Worm (Caenorhabditis elegans): ENCODE results near the gene C05C9.3.

C05C9.3 gene

ce11 chrX:11125520-11125919 is 27.1 kb downstream of the C05C9.3 start, which contains the start of gene alr-1:
Gene alr-1 (minus strand): TSS chrX:11125620.
- TF ChIP-seq fos-1 (tag; optimal IDR thresholded peaks at IDR 0.05) (no peak), skn-1 (tag; optimal IDR thresholded peaks at IDR 0.05) (no peak), rbr-2 (tag; optimal IDR thresholded peaks at IDR 0.05) (no peak), gei-8 (GFP tag; optimal IDR thresholded peaks at IDR 0.05) (no peak), fkh-10 (GFP tag; optimal IDR thresholded peaks at IDR 0.05) (no peak), nhr-28 (tag; optimal IDR thresholded peaks at IDR 0.05) (no peak), unc-62 (GFP tag; optimal IDR thresholded peaks at IDR 0.05 in 1 of 2) (no peak), unc-62 (tag; optimal IDR thresholded peaks at IDR 0.05) (no peak), arid-1 (GFP tag; conservative IDR thresholded peaks at IDR 0.05) (no peak), nhr-6 (tag; optimal IDR thresholded peaks at IDR 0.05) (no peak), cey-2 (tag; optimal IDR thresholded peaks at IDR 0.05; ENCODE audit: borderline replicate concordance, insufficient read depth) (no peak), F26F4.8 (GFP tag; conservative IDR thresholded peaks at IDR 0.05) (no peak), saeg-2 (GFP tag; IDR thresholded peaks at IDR 0.05) (no peak), lin-1 (GFP tag; IDR thresholded peaks at IDR 0.05) (no peak), snpc-1.2 (GFP tag; IDR thresholded peaks at IDR 0.05) (no peak), dve-1 (tag; optimal IDR thresholded peaks at IDR 0.05; ENCODE audit: insufficient read depth) (no peak)

DNA sequence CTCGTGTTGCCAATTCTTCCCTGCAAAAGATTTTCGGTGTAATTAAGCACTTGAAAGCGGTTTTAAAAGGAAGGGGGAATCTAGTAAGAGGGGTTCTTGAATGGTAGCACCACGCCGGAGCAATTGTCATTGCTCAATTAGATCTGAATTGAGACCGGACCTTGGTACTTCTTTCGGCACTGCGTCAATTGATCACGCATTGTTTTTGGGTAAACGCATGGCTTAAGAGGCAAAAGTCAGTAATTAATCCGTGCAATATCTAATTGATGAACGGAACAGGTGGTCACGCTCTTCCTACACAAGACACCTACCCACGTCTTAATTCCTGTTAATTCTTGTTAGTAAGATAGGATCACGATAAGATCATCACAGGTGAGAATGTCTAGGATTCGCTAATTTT is 28.6 kb downstream of the C05C9.3 start:
- no peak for TF ChIP-seq lin-38 (GFP tag; IDR thresholded peaks at IDR 0.05)
- TF ChIP-seq zfp-2 (tag; optimal IDR thresholded peaks at IDR 0.05) = no peak
- TF ChIP-seq F26F4.8 (GFP tag; conservative IDR thresholded peaks at IDR 0.05) = no peak
- TF ChIP-seq snpc-4 (tag; optimal IDR thresholded peaks at IDR 0.05) = no peak
- TF ChIP-seq vab-7 (GFP tag; IDR thresholded peaks at IDR 0.05) = no peak
- TF ChIP-seq daf-19 (GFP tag; conservative IDR thresholded peaks at IDR 0.05) = no peak
- TF ChIP-seq D1046.2 (GFP tag; IDR thresholded peaks at IDR 0.05) = no peak
- TF ChIP-seq Y75B8A.6 (GFP tag; IDR thresholded peaks at IDR 0.05) = no peak
- no peak for TF ChIP-seq hif-1 (tag; optimal IDR thresholded peaks at IDR 0.05)
- no peak for TF ChIP-seq nhr-102 (tag; optimal IDR thresholded peaks at IDR 0.05)
- TF ChIP-seq mdl-1 (tag; optimal IDR thresholded peaks at IDR 0.05) = no peak
- no peak for TF ChIP-seq daf-8 (GFP tag; IDR thresholded peaks at IDR 0.05)
- no peak for TF ChIP-seq dmd-9 (GFP tag; IDR thresholded peaks at IDR 0.05)
- no peak for TF ChIP-seq lin-39 (tag; optimal IDR thresholded peaks at IDR 0.05)

ce11 chrX:11122412-11122811 is 30.2 kb downstream of the C05C9.3 start:
- TF ChIP-seq aha-1 (tag) (peak; percentile 58), daf-19 (GFP tag; conservative IDR thresholded peaks at IDR 0.05) (no peak), duxl-1 (tag; optimal IDR thresholded peaks at IDR 0.05; ENCODE audit: poor library complexity) (no peak), ZK337.2 (GFP tag; IDR thresholded peaks at IDR 0.05) (no peak), sdz-12 (GFP tag; optimal IDR thresholded peaks at IDR 0.05) (no peak), unc-62 (GFP tag; optimal IDR thresholded peaks at IDR 0.05 in 1 of 2) (peak in 1 of 2 experiments; percentile 66), unc-62 (tag; optimal IDR thresholded peaks at IDR 0.05) (no peak), spr-1 (tag; optimal IDR thresholded peaks at IDR 0.05) (no peak), lir-3 (tag; optimal IDR thresholded peaks at IDR 0.05) (no peak), dmd-8 (GFP tag; IDR thresholded peaks at IDR 0.05) (no peak), fkh-10 (GFP tag; optimal IDR thresholded peaks at IDR 0.05) (no peak), tra-1 (GFP tag; IDR thresholded peaks at IDR 0.05) (no peak), dve-1 (tag; optimal IDR thresholded peaks at IDR 0.05; ENCODE audit: insufficient read depth) (no peak)

ce11 chrX:11120808-11121207 is 31.8 kb downstream of the C05C9.3 start, which contains the start of gene R08B4.3:
Gene R08B4.3 (minus strand): TSS chrX:11121005.
- TF ChIP-seq T20F7.1 (GFP tag; optimal IDR thresholded peaks at IDR 0.05) (peak; percentile 74), unc-130 (GFP tag; optimal IDR thresholded peaks at IDR 0.05) (no peak)

Data from whole organism, L4 larva.